Worm (Caenorhabditis elegans) whole organism, late embryonic: ENCODE results near the gene nhr-275.

Experiments
- C38D4.7 ChIP-seq: fragments of 200-800 bp; sonication (Bioruptor generic); optimal IDR thresholded peaks from 2 replicates; lab custom pipeline; 2018; ENCODE audit warnings: mild to moderate bottlenecking, missing genetic modification characterization, moderate library complexity, missing compliant biosample characterization
- F13H6.1 ChIP-seq: sonication (generic microtip); optimal IDR thresholded peaks from 2 replicates; lab custom pipeline; 2016; ENCODE audit warnings: missing genetic modification characterization, missing compliant biosample characterization
- Y22D7AL.16 ChIP-seq: sonication (generic microtip); optimal IDR thresholded peaks from 2 replicates; lab custom pipeline; 2016; ENCODE audit warnings: missing genetic modification characterization, missing compliant biosample characterization
- ahr-1 ChIP-seq: sonication (generic microtip); optimal IDR thresholded peaks from 2 replicates; lab custom pipeline; 2016; ENCODE audit warnings: missing genetic modification characterization, missing compliant biosample characterization
- ama-1 ChIP-seq: fragments of 150-350 bp; optimal IDR thresholded peaks from 2 replicates; lab custom pipeline; 2014
- ceh-18 ChIP-seq: sonication (generic microtip); optimal IDR thresholded peaks from 2 replicates; lab custom pipeline; 2016; ENCODE audit warnings: missing genetic modification characterization, missing compliant biosample characterization
- ceh-19 ChIP-seq: fragments of 200-800 bp; sonication (Bioruptor generic); optimal IDR thresholded peaks from 2 replicates; lab custom pipeline; 2018; ENCODE audit warnings: mild to moderate bottlenecking, missing genetic modification characterization, missing compliant biosample characterization
- ceh-30 ChIP-seq: fragments of 150-350 bp; optimal IDR thresholded peaks from 2 replicates; lab custom pipeline; 2014; ENCODE audit warnings: missing biosample characterization, missing genetic modification characterization
- ceh-31 ChIP-seq: sonication (generic microtip); optimal IDR thresholded peaks from 2 replicates; lab custom pipeline; 2016; ENCODE audit warnings: missing genetic modification characterization, missing compliant biosample characterization
- ceh-45 ChIP-seq: fragments of 200-800 bp; sonication (Bioruptor generic); IDR thresholded peaks from 2 replicates; pipeline ENCODE4 v1.3.6; 2022; ENCODE audit warnings: missing genetic modification reagents, missing genetic modification characterization, missing compliant biosample characterization
- ceh-6 ChIP-seq: fragments of 200-800 bp; sonication (Bioruptor generic); optimal IDR thresholded peaks from 2 replicates; lab custom pipeline; 2018; ENCODE audit warnings: mild to moderate bottlenecking, missing genetic modification characterization, missing compliant biosample characterization
- elt-2 ChIP-seq: sonication (generic microtip); optimal IDR thresholded peaks from 2 replicates; lab custom pipeline; 2016; ENCODE audit warnings: missing genetic modification reagents, missing genetic modification characterization, missing compliant biosample characterization
- elt-4 ChIP-seq: sonication (generic microtip); optimal IDR thresholded peaks from 2 replicates; lab custom pipeline; 2016; ENCODE audit warnings: missing genetic modification characterization, missing compliant biosample characterization
- gmeb-2 ChIP-seq: sonication (generic microtip); optimal IDR thresholded peaks from 2 replicates; lab custom pipeline; 2016; ENCODE audit warnings: missing genetic modification characterization, inconsistent platforms, missing compliant biosample characterization
- hlh-30 ChIP-seq: sonication (generic microtip); optimal IDR thresholded peaks from 2 replicates; lab custom pipeline; 2017; ENCODE audit warnings: antibody characterized with exemption, missing genetic modification characterization, missing compliant biosample characterization; ENCODE audit not compliant: insufficient read depth
- hlh-6 ChIP-seq: sonication (generic microtip); optimal IDR thresholded peaks from 2 replicates; lab custom pipeline; 2016; ENCODE audit warnings: missing genotype, missing genetic modification characterization, missing compliant biosample characterization
- hlh-8 ChIP-seq: sonication (generic microtip); optimal IDR thresholded peaks from 2 replicates; lab custom pipeline; 2016; ENCODE audit warnings: missing genotype, missing genetic modification characterization, missing compliant biosample characterization
- lim-6 ChIP-seq: sonication (generic microtip); optimal IDR thresholded peaks from 2 replicates; lab custom pipeline; 2016; ENCODE audit warnings: missing genetic modification characterization, missing compliant biosample characterization
- madf-2 ChIP-seq: sonication (generic microtip); optimal IDR thresholded peaks from 2 replicates; lab custom pipeline; 2017; ENCODE audit warnings: missing genetic modification characterization, missing compliant biosample characterization
- nfya-1 ChIP-seq: sonication (generic microtip); optimal IDR thresholded peaks from 2 replicates; lab custom pipeline; 2017; ENCODE audit warnings: missing genetic modification characterization, mild to moderate bottlenecking, missing compliant biosample characterization, antibody characterized with exemption, moderate library complexity
- npax-4 ChIP-seq: sonication (generic microtip); optimal IDR thresholded peaks from 2 replicates; lab custom pipeline; 2016; ENCODE audit warnings: missing genetic modification characterization, missing compliant biosample characterization
- odd-2 ChIP-seq: sonication (generic microtip); optimal IDR thresholded peaks from 2 replicates; lab custom pipeline; 2017; ENCODE audit warnings: antibody characterized with exemption, mild to moderate bottlenecking, missing genetic modification characterization, missing compliant biosample characterization
- pag-3 ChIP-seq: sonication (generic microtip); optimal IDR thresholded peaks from 2 replicates; lab custom pipeline; 2016; ENCODE audit warnings: missing compliant biosample characterization, missing genetic modification characterization, borderline replicate concordance
- pax-1 ChIP-seq: fragments of 150-350 bp; optimal IDR thresholded peaks from 2 replicates; lab custom pipeline; 2014; ENCODE audit warnings: missing biosample characterization, missing genetic modification characterization
- pha-2 ChIP-seq: sonication (generic microtip); optimal IDR thresholded peaks from 2 replicates; lab custom pipeline; 2017; ENCODE audit warnings: mild to moderate bottlenecking, missing genetic modification characterization, missing compliant biosample characterization
- pros-1 ChIP-seq: fragments of 150-350 bp; optimal IDR thresholded peaks from 2 replicates; lab custom pipeline; 2014; ENCODE audit warnings: missing biosample characterization, missing genetic modification reagents, missing genetic modification characterization
- ref-2 ChIP-seq: sonication (generic microtip); optimal IDR thresholded peaks from 2 replicates; lab custom pipeline; 2016; ENCODE audit warnings: missing genetic modification characterization, missing compliant biosample characterization
- rnt-1 ChIP-seq: sonication (generic microtip); optimal IDR thresholded peaks from 2 replicates; lab custom pipeline; 2016; ENCODE audit warnings: missing genetic modification characterization, missing compliant biosample characterization
- sdc-2 ChIP-seq: sonication (generic microtip); optimal IDR thresholded peaks from 2 replicates; lab custom pipeline; 2016; ENCODE audit warnings: missing genotype, missing genetic modification characterization, missing compliant biosample characterization
- sox-2 ChIP-seq: fragments of 200-800 bp; sonication (Bioruptor generic); IDR thresholded peaks from 2 replicates; pipeline ENCODE4 v1.3.6; 2022; ENCODE audit warnings: missing genetic modification reagents, missing genetic modification characterization, missing compliant biosample characterization
- syd-9 ChIP-seq: sonication (generic microtip); optimal IDR thresholded peaks from 2 replicates; lab custom pipeline; 2016; ENCODE audit warnings: mild to moderate bottlenecking, missing genetic modification characterization, moderate library complexity, missing compliant biosample characterization
- tbx-2 ChIP-seq: sonication (generic microtip); optimal IDR thresholded peaks from 2 replicates; lab custom pipeline; 2016; ENCODE audit warnings: missing genetic modification characterization, missing compliant biosample characterization
- tbx-7 ChIP-seq: sonication (generic microtip); optimal IDR thresholded peaks from 2 replicates; lab custom pipeline; 2016; ENCODE audit warnings: missing genotype, missing genetic modification characterization, missing compliant biosample characterization
- unc-3 ChIP-seq, 2 experiments: fragments of 200-800 bp in 1 of 2; sonication (Bioruptor generic) in 1 of 2; sonication (generic microtip) in 1 of 2; conservative IDR thresholded peaks in 1 of 2; optimal IDR thresholded peaks in 1 of 2; 2 replicates each; pipeline versions ENCODE4 v1.3.6 to Lab custom; 2016 to 2022; ENCODE audit warnings: missing compliant biosample characterization in 2 of 2, missing genetic modification characterization in 2 of 2, missing genetic modification reagents in 1 of 2
- unc-42 ChIP-seq: sonication (generic microtip); optimal IDR thresholded peaks from 2 replicates; lab custom pipeline; 2016; ENCODE audit warnings: missing genotype, missing genetic modification characterization, missing compliant biosample characterization
- unc-55 ChIP-seq: sonication (generic microtip); optimal IDR thresholded peaks from 2 replicates; lab custom pipeline; 2017; ENCODE audit warnings: missing biosample characterization, missing genetic modification reagents, missing genetic modification characterization
- unc-86 ChIP-seq: sonication (generic microtip); optimal IDR thresholded peaks from 2 replicates; lab custom pipeline; 2016; ENCODE audit warnings: missing genetic modification characterization, missing compliant biosample characterization

nhr-275 gene

ce11 chrV:2233177-2233576, 33.7 kb downstream of the nhr-275 start, which contains the start of gene nhr-96:
nhr-96 (plus strand) TSS chrV:2233477.
- no peak for TF ChIP-seq F13H6.1 (tag; lab: Kevin White, UChicago)
- no peak for TF ChIP-seq hlh-30

- TF ChIP-seq ceh-30 (tag; lab: Kevin White, UChicago), result no peak
These were observed 35.9 kb downstream of the nhr-275 start, which contains the start of gene nhr-134 for ce11 chrV:2230912-2231311. nhr-134 (plus strand) TSS chrV:2231223.

ce11 chrV:2228781-2229180, 38.1 kb downstream of the nhr-275 start, which contains the start of gene nhr-126:
nhr-126 (plus strand) TSS chrV:2229081.
- TF ChIP-seq odd-2 (tag; lab: Kevin White, UChicago) (no peak), ama-1 (lab: Kevin White, UChicago) (no peak), elt-2 (no peak), ahr-1 (no peak), ref-2 (tag; lab: Kevin White, UChicago) (no peak), C38D4.7 (no peak), unc-86 (tag; lab: Kevin White, UChicago) (no peak), hlh-8 (tag; lab: Kevin White, UChicago) (no peak), lim-6 (tag; lab: Kevin White, UChicago) (no peak), unc-3 (GFP tag; conservative IDR thresholded peaks at IDR 0.05; lab: Robert Waterston, UW) (no peak), unc-3 (tag; optimal IDR thresholded peaks at IDR 0.05; lab: Kevin White, UChicago) (no peak), ceh-6 (no peak), tbx-7 (tag; lab: Kevin White, UChicago) (no peak), madf-2 (tag; lab: Kevin White, UChicago) (no peak), pha-2 (tag; lab: Kevin White, UChicago) (no peak), ceh-31 (tag; lab: Kevin White, UChicago) (no peak), tbx-2 (tag; lab: Kevin White, UChicago) (no peak)

ce11 chrV:2226903-2227302, 40.0 kb downstream of the nhr-275 start, which contains the start of gene nhr-18:
nhr-18 (plus strand) TSS chrV:2227203.
- no peak for TF ChIP-seq Y22D7AL.16 (tag; lab: Kevin White, UChicago)
- TF ChIP-seq gmeb-2 (tag; lab: Kevin White, UChicago), result no peak
- TF ChIP-seq ceh-6, result no peak
- TF ChIP-seq hlh-30, result no peak
- TF ChIP-seq unc-42 (tag; lab: Kevin White, UChicago), result no peak
- TF ChIP-seq, all 69 proteins: peak for 0

ce11 chrV:2225130-2225529, 41.7 kb downstream of the nhr-275 start, which contains the start of gene nhr-103:
nhr-103 (plus strand) TSS chrV:2225430.
- TF ChIP-seq ceh-18 (no peak), ceh-45 (GFP tag; lab: Robert Waterston, UW) (no peak), unc-55 (GFP tag; lab: Kevin White, UChicago) (no peak), pag-3 (tag; lab: Kevin White, UChicago) (no peak), pros-1 (tag; lab: Kevin White, UChicago) (no peak), ceh-19 (GFP tag; lab: Kevin White, UChicago) (no peak), sdc-2 (tag; lab: Kevin White, UChicago) (no peak), rnt-1 (no peak), hlh-6 (no peak), ahr-1 (no peak), pax-1 (tag; lab: Kevin White, UChicago) (no peak), nfya-1 (tag; lab: Kevin White, UChicago) (no peak), elt-4 (tag; lab: Kevin White, UChicago) (no peak), tbx-2 (tag; lab: Kevin White, UChicago) (no peak), unc-3 (GFP tag; conservative IDR thresholded peaks at IDR 0.05; lab: Robert Waterston, UW) (no peak), unc-3 (tag; optimal IDR thresholded peaks at IDR 0.05; lab: Kevin White, UChicago) (no peak), ceh-31 (tag; lab: Kevin White, UChicago) (no peak), npax-4 (tag; lab: Kevin White, UChicago) (no peak), sox-2 (GFP tag; lab: Robert Waterston, UW) (no peak), syd-9 (tag; lab: Kevin White, UChicago) (no peak), elt-2 (no peak)
